Worm (Caenorhabditis elegans): Measurements from ENCODE around the gene clhm-1.
A peak's percentile ranks its signal among the peaks of the same experiment; 100 is the strongest.

- peak; percentile 26 for TF ChIP-seq elt-2 (tag; optimal IDR thresholded peaks at IDR 0.05)
- TF ChIP-seq nhr-25 (tag; optimal IDR thresholded peaks at IDR 0.05): no peak
- no peak for TF ChIP-seq nhr-237 (tag; optimal IDR thresholded peaks at IDR 0.05)
- TF ChIP-seq fos-1 (tag; optimal IDR thresholded peaks at IDR 0.05): no peak
- no peak for TF ChIP-seq tbx-2 (tag; optimal IDR thresholded peaks at IDR 0.05)
- no peak for TF ChIP-seq ceh-82 (tag; optimal IDR thresholded peaks at IDR 0.05)
- TF ChIP-seq lsy-12 (tag; optimal IDR thresholded peaks at IDR 0.05): no peak
- TF ChIP-seq lin-39 (tag; optimal IDR thresholded peaks at IDR 0.05): no peak
- no peak for TF ChIP-seq nhr-12 (tag; optimal IDR thresholded peaks at IDR 0.05)
- TF ChIP-seq egl-27 (tag; optimal IDR thresholded peaks at IDR 0.05): no peak
- no peak for TF ChIP-seq nhr-23 (tag; optimal IDR thresholded peaks at IDR 0.05)
- TF ChIP-seq nhr-77 (tag; optimal IDR thresholded peaks at IDR 0.05): no peak
- TF ChIP-seq elt-3 (tag; optimal IDR thresholded peaks at IDR 0.05): no peak
- no peak for TF ChIP-seq snpc-4 (tag; optimal IDR thresholded peaks at IDR 0.05)
Observed at ce11 chrII:6909568-6910122, 38.8 kb upstream of the clhm-1 start, which contains the start of gene asm-1.

Measured in whole organism, L3 larva.